Worm (Caenorhabditis elegans): ENCODE results near the gene Y37D8A.6.

Y37D8A.6 gene

DNA sequence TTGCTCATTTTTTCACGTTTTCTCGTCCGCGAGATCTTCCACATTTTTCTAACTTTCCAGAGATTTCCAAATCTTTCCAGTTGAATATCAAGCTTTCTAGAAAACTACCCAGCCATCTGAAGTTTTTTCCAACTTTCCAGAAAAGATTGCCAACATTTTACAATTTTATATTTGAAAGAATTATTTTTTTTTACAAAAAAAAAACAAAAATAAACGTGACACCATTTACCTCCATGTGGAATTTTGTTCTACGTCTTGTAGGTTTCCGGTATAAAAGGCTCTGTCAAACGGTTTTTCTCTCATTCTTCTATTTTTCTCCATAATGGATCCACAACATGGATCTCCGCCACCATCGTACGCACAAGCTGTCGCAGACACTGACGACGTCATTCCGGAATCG, 5.4 kb downstream of the Y37D8A.6 start, which contains the start of gene Y37D8A.8:
TSS of gene Y37D8A.8 (plus strand) at position 301 of the 400 bp plus-strand sequence.
- no peak for TF ChIP-seq ztf-22 (GFP tag; optimal IDR thresholded peaks at IDR 0.05)
- no peak for TF ChIP-seq hrde-1 (tag; optimal IDR thresholded peaks at IDR 0.05; ENCODE audit: borderline replicate concordance)
- no peak for TF ChIP-seq snpc-1.3 (tag; optimal IDR thresholded peaks at IDR 0.05; ENCODE audit: insufficient read depth)
- TF ChIP-seq lin-40 (tag; optimal IDR thresholded peaks at IDR 0.05), result no peak
- no peak for TF ChIP-seq zfh-2 (GFP tag; conservative IDR thresholded peaks at IDR 0.05)
- no peak for TF ChIP-seq sdz-38 (tag; optimal IDR thresholded peaks at IDR 0.05)
- TF ChIP-seq hmg-20 (GFP tag; IDR thresholded peaks at IDR 0.05), result no peak
- no peak for TF ChIP-seq pbrm-1 (GFP tag; IDR thresholded peaks at IDR 0.05)
- TF ChIP-seq nfya-1 (tag; optimal IDR thresholded peaks at IDR 0.05; ENCODE audit: borderline replicate concordance, insufficient read depth), result no peak
- no peak for TF ChIP-seq bed-2 (GFP tag; IDR thresholded peaks at IDR 0.05)
- TF ChIP-seq nfyb-1 (GFP tag; IDR thresholded peaks at IDR 0.05), result no peak
- TF ChIP-seq somi-1 (GFP tag; optimal IDR thresholded peaks at IDR 0.05), result no peak
- no peak for TF ChIP-seq ztf-26 (tag; optimal IDR thresholded peaks at IDR 0.05)
- no peak for TF ChIP-seq lin-26 (GFP tag; IDR thresholded peaks at IDR 0.05)
- no peak for TF ChIP-seq K11D2.4 (GFP tag; IDR thresholded peaks at IDR 0.05)
- no peak for TF ChIP-seq Y95B8A.8 (GFP tag; IDR thresholded peaks at IDR 0.05)
- no peak for TF ChIP-seq egl-44 (GFP tag; IDR thresholded peaks at IDR 0.05)
- no peak for TF ChIP-seq egrh-3 (GFP tag; IDR thresholded peaks at IDR 0.05)

DNA sequence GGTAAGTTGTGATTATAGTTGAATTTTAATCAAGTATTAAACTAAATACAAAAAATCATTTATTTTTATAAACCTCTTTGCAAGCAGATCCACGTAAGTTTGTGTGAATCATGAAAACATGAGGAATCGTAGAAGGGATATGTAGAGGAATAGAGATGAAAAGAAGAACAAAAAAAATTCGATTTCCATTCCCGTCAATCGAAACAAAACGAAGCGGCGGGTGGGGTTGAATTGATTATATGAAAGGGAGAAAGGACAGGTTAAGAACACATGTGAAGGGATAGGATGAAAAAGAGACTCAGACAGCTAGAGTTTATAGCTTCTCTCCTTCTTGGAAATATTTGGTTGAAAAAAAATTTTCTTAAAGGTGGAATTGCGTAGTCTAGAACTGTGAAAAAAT, 10.0 kb downstream of the Y37D8A.6 start:
- TF ChIP-seq dpff-1 (tag; optimal IDR thresholded peaks at IDR 0.05), result no peak
- no peak for TF ChIP-seq snpc-1.1 (tag; optimal IDR thresholded peaks at IDR 0.05; ENCODE audit: insufficient read depth)
- no peak for TF ChIP-seq nfya-1 (tag; optimal IDR thresholded peaks at IDR 0.05; ENCODE audit: borderline replicate concordance, insufficient read depth)
- no peak for TF ChIP-seq C06A6.2 (GFP tag; conservative IDR thresholded peaks at IDR 0.05)
- no peak for TF ChIP-seq nhr-80 (tag; optimal IDR thresholded peaks at IDR 0.05)
- TF ChIP-seq Y67H2A.10 (GFP tag; conservative IDR thresholded peaks at IDR 0.05), result no peak
- no peak for TF ChIP-seq lir-1 (GFP tag; conservative IDR thresholded peaks at IDR 0.05)
- no peak for TF ChIP-seq xnd-1 (tag; optimal IDR thresholded peaks at IDR 0.05)
- TF ChIP-seq let-526 (GFP tag; IDR thresholded peaks at IDR 0.05), result no peak
- no peak for TF ChIP-seq snpc-3.4 (tag; optimal IDR thresholded peaks at IDR 0.05)
- TF ChIP-seq let-607 (tag; optimal IDR thresholded peaks at IDR 0.05), result no peak
- no peak for TF ChIP-seq madf-6 (GFP tag; IDR thresholded peaks at IDR 0.05)
- no peak for TF ChIP-seq mes-4 (tag; optimal IDR thresholded peaks at IDR 0.05)
- TF ChIP-seq bed-2 (GFP tag; IDR thresholded peaks at IDR 0.05), result no peak
- no peak for TF ChIP-seq F52B5.7 (tag; optimal IDR thresholded peaks at IDR 0.05)
- TF ChIP-seq ztf-6 (GFP tag; IDR thresholded peaks at IDR 0.05), result no peak

DNA sequence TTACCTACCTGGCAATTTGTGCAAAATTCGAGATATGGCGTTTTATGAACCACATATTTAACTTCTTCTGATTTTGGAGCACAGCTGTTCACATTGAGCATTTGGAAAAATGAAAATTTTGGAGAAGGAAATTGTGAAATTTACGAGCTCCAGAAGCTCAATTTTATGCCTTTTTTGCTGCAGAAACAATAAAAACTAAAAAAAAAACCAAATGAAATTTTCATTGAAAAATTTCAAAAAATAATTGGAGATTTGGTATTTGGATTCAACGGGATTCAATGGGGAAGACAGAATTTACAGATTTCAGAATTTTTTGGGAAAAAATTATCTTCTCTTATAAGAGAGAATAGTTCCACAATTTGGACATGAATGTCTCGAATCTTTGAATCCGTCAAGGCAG, 13.5 kb downstream of the Y37D8A.6 start, which contains the start of gene Y37D8A.26:
TSS of gene Y37D8A.26 (minus strand) at position 101 of the 400 bp plus-strand sequence.
- TF ChIP-seq ztf-25 (GFP tag; IDR thresholded peaks at IDR 0.05) (no peak), Y53F4B.3 (GFP tag; IDR thresholded peaks at IDR 0.05) (no peak), sptf-2 (GFP tag; optimal IDR thresholded peaks at IDR 0.05) (no peak), Y67H2A.10 (GFP tag; conservative IDR thresholded peaks at IDR 0.05) (no peak), mel-28 (tag; optimal IDR thresholded peaks at IDR 0.05; ENCODE audit: borderline replicate concordance) (no peak), nfya-2 (GFP tag; IDR thresholded peaks at IDR 0.05) (no peak), egrh-3 (GFP tag; IDR thresholded peaks at IDR 0.05) (no peak), ceh-40 (GFP tag; IDR thresholded peaks at IDR 0.05) (no peak)

All from whole organism, young adult.